Fruit fly (Drosophila melanogaster) whole organism, embryonic: ENCODE data around the gene RhoBTB.

Experiments
- Aef1 ChIP-seq: fragments of 200-800 bp; sonication (Bioruptor generic); IDR thresholded peaks from 3 replicates; pipeline ENCODE4 v1.3.6; 2022; ENCODE audit warnings: missing biosample characterization, missing genetic modification characterization
- B-H1 ChIP-seq: fragments of 200-800 bp; sonication (Bioruptor generic); IDR thresholded peaks from 3 replicates; pipeline ENCODE4 v1.3.6; 2022; ENCODE audit warnings: missing biosample characterization, missing genetic modification characterization
- Bgb ChIP-seq: fragments of 200-800 bp; sonication (Bioruptor generic); IDR thresholded peaks from 2 replicates; pipeline ENCODE4 v1.3.6; 2022; ENCODE audit warnings: missing biosample characterization, missing genetic modification characterization; ENCODE audit not compliant: partially characterized antibody
- CG10274 ChIP-seq: fragments of 200-800 bp; sonication (Bioruptor generic); optimal IDR thresholded peaks from 3 replicates; lab custom pipeline; 2017; ENCODE audit warnings: missing biosample characterization, mild to moderate bottlenecking, missing genetic modification characterization
- CG11247 ChIP-seq: fragments of 200-800 bp; sonication (Bioruptor generic); IDR thresholded peaks from 2 replicates; pipeline ENCODE4 v1.3.6; 2022; ENCODE audit warnings: missing biosample characterization, missing genetic modification characterization
- CG12071 ChIP-seq: fragments of 200-800 bp; sonication (Bioruptor generic); optimal IDR thresholded peaks from 3 replicates; lab custom pipeline; 2018; ENCODE audit warnings: missing biosample characterization, mild to moderate bottlenecking, missing genetic modification characterization
- CG12219 ChIP-seq: fragments of 200-800 bp; sonication (Bioruptor generic); optimal IDR thresholded peaks from 3 replicates; lab custom pipeline; 2018; ENCODE audit warnings: missing biosample characterization, mild to moderate bottlenecking, missing genetic modification characterization
- CG12769 ChIP-seq: fragments of 200-800 bp; sonication (Bioruptor generic); optimal IDR thresholded peaks from 2 replicates; lab custom pipeline; 2019; ENCODE audit warnings: missing biosample characterization, mild to moderate bottlenecking, missing genetic modification characterization, moderate library complexity
- CG13123 ChIP-seq: fragments of 200-800 bp; sonication (Bioruptor generic); optimal IDR thresholded peaks from 2 replicates; lab custom pipeline; 2016; ENCODE audit warnings: missing biosample characterization, missing genetic modification characterization
- CG13287 ChIP-seq: fragments of 200-800 bp; sonication (Bioruptor generic); IDR thresholded peaks from 2 replicates; pipeline ENCODE4 v1.3.6; 2022; ENCODE audit warnings: missing biosample characterization, missing genetic modification characterization; ENCODE audit not compliant: partially characterized antibody
- CG1529 ChIP-seq: fragments of 200-800 bp; sonication (Bioruptor generic); optimal IDR thresholded peaks from 3 replicates; lab custom pipeline; 2018; ENCODE audit warnings: missing biosample characterization, missing genetic modification characterization
- CG1832 ChIP-seq: fragments of 200-800 bp; sonication (Bioruptor generic); optimal IDR thresholded peaks from 2 replicates; lab custom pipeline; 2017; ENCODE audit warnings: missing biosample characterization, mild to moderate bottlenecking, missing genetic modification characterization, inconsistent platforms
- CG34224 ChIP-seq: fragments of 200-800 bp; sonication (Bioruptor generic); IDR thresholded peaks from 3 replicates; pipeline ENCODE4 v1.3.6; 2022; ENCODE audit warnings: missing biosample characterization, missing genetic modification characterization; ENCODE audit not compliant: partially characterized antibody
- CG34376 ChIP-seq: fragments of 200-800 bp; sonication (Bioruptor generic); optimal IDR thresholded peaks from 2 replicates; lab custom pipeline; 2018; ENCODE audit warnings: missing biosample characterization, mild to moderate bottlenecking, missing genetic modification characterization
- CG34422 ChIP-seq: fragments of 200-800 bp; sonication (Bioruptor generic); IDR thresholded peaks from 3 replicates; pipeline ENCODE4 v1.3.6; 2022; ENCODE audit warnings: missing biosample characterization, missing genetic modification characterization
- CG3726 ChIP-seq: fragments of 200-800 bp; sonication (Bioruptor generic); IDR thresholded peaks from 3 replicates; pipeline ENCODE4, ENCODE4 v1.3.6; 2022; ENCODE audit warnings: missing biosample characterization, missing genetic modification characterization
- CG5953 ChIP-seq: fragments of 200-800 bp; sonication (Bioruptor generic); IDR thresholded peaks from 2 replicates; pipeline ENCODE4 v1.3.6; 2022; ENCODE audit warnings: missing biosample characterization, missing genetic modification characterization
- CG7963 ChIP-seq: fragments of 200-800 bp; sonication (Bioruptor generic); IDR thresholded peaks from 3 replicates; pipeline ENCODE4 v1.3.6; 2022; ENCODE audit warnings: missing biosample characterization, missing genetic modification characterization; ENCODE audit not compliant: partially characterized antibody
- CG8290 ChIP-seq, 3 experiments: fragments of 200-800 bp; sonication (Bioruptor generic); optimal IDR thresholded peaks; 2 replicates each; lab custom pipeline; 2016 to 2019; ENCODE audit warnings: missing biosample characterization in 3 of 3, missing genetic modification characterization in 3 of 3, mild to moderate bottlenecking in 2 of 3, moderate library complexity in 1 of 3
- CG8478 ChIP-seq: fragments of >200 bp; optimal IDR thresholded peaks from 2 replicates; lab custom pipeline; 2018
- CG8924 ChIP-seq: fragments of 200-800 bp; optimal IDR thresholded peaks from 3 replicates; lab custom pipeline; 2019; ENCODE audit warnings: missing biosample characterization, mild to moderate bottlenecking, missing genetic modification characterization, moderate library complexity
- CTCF ChIP-seq: fragments of 200-800 bp; sonication (Bioruptor generic); optimal IDR thresholded peaks from 2 replicates; lab custom pipeline; 2017; ENCODE audit warnings: missing biosample characterization, mild to moderate bottlenecking, missing genetic modification characterization, moderate library complexity
- Fer3 ChIP-seq: fragments of 200-800 bp; sonication (Bioruptor generic); optimal IDR thresholded peaks from 2 replicates; lab custom pipeline; 2018; ENCODE audit warnings: missing biosample characterization, mild to moderate bottlenecking, missing genetic modification characterization, moderate library complexity
- GATAe ChIP-seq: fragments of 200-800 bp; sonication (Bioruptor generic); conservative IDR thresholded peaks from 2 replicates; pipeline ENCODE4 v1.3.6; 2022; ENCODE audit warnings: missing biosample characterization, missing genetic modification characterization
- Hsf ChIP-seq: fragments of 200-800 bp; sonication (Bioruptor generic); optimal IDR thresholded peaks from 3 replicates; lab custom pipeline; 2016; ENCODE audit warnings: missing biosample characterization, missing genetic modification characterization
- MTF-1 ChIP-seq: fragments of 200-800 bp; sonication (Bioruptor generic); optimal IDR thresholded peaks from 2 replicates; lab custom pipeline; 2018; ENCODE audit warnings: missing biosample characterization, mild to moderate bottlenecking, missing genetic modification characterization, borderline replicate concordance
- Med ChIP-seq: fragments of 200-800 bp; sonication (Bioruptor generic); peaks from one replicate; lab custom pipeline; 2016; ENCODE audit warnings: missing biosample characterization, missing genetic modification characterization, mild to moderate bottlenecking, inconsistent platforms, moderate library complexity
- YL-1 ChIP-seq: fragments of 200-800 bp; sonication (Bioruptor generic); optimal IDR thresholded peaks from 3 replicates; lab custom pipeline; 2017; ENCODE audit warnings: missing biosample characterization, mild to moderate bottlenecking, missing genetic modification characterization
- amos ChIP-seq: fragments of 200-800 bp; sonication (Bioruptor generic); IDR thresholded peaks from 2 replicates; pipeline ENCODE4 v1.3.6; 2022; ENCODE audit warnings: missing biosample characterization, missing genetic modification characterization; ENCODE audit not compliant: partially characterized antibody
- chinmo ChIP-seq: fragments of 200-800 bp; sonication (Bioruptor generic); IDR thresholded peaks from 4 replicates; pipeline ENCODE4 v1.3.6; 2022; ENCODE audit warnings: missing biosample characterization, missing genetic modification characterization; ENCODE audit not compliant: partially characterized antibody
- ci ChIP-seq: fragments of 200-800 bp; sonication (Bioruptor generic); IDR thresholded peaks from 3 replicates; pipeline ENCODE4 v1.3.6; 2022; ENCODE audit warnings: missing biosample characterization, missing genetic modification characterization
- crc ChIP-seq: fragments of 200-800 bp; sonication (Bioruptor generic); optimal IDR thresholded peaks from 2 replicates; lab custom pipeline; 2016; ENCODE audit warnings: missing biosample characterization, missing genetic modification characterization
- cwo ChIP-seq: fragments of 200-800 bp; sonication (Bioruptor generic); optimal IDR thresholded peaks from 3 replicates; lab custom pipeline; 2017; ENCODE audit warnings: missing biosample characterization, missing genetic modification characterization, mild to moderate bottlenecking, moderate library complexity, missing genetic modification reagents
- dm ChIP-seq: fragments of 200-800 bp; sonication (Bioruptor generic); optimal IDR thresholded peaks from 3 replicates; lab custom pipeline; 2016; ENCODE audit warnings: missing biosample characterization, missing genetic modification characterization
- dmrt11E ChIP-seq: fragments of 200-800 bp; sonication (Bioruptor generic); optimal IDR thresholded peaks from 3 replicates; lab custom pipeline; 2018; ENCODE audit warnings: missing biosample characterization, mild to moderate bottlenecking, missing genetic modification characterization, moderate library complexity
- ewg ChIP-seq: fragments of 200-800 bp; sonication (Bioruptor generic); optimal IDR thresholded peaks from 3 replicates; lab custom pipeline; 2017; ENCODE audit warnings: mild to moderate bottlenecking, missing biosample characterization, missing genetic modification reagents, missing genetic modification characterization
- fd64A ChIP-seq: fragments of 200-800 bp; sonication (Bioruptor generic); optimal IDR thresholded peaks from 3 replicates; lab custom pipeline; 2018; ENCODE audit warnings: missing biosample characterization, mild to moderate bottlenecking, missing genetic modification characterization
- ind ChIP-seq: fragments of 200-800 bp; sonication (Bioruptor generic); optimal IDR thresholded peaks from 3 replicates; lab custom pipeline; 2016; ENCODE audit warnings: missing biosample characterization, missing genetic modification characterization
- lilli ChIP-seq: fragments of 200-800 bp; sonication (Bioruptor generic); optimal IDR thresholded peaks from 3 replicates; lab custom pipeline; 2016; ENCODE audit warnings: missing biosample characterization, missing genetic modification characterization
- mirr ChIP-seq: fragments of 200-800 bp; sonication (Bioruptor generic); optimal IDR thresholded peaks from 3 replicates; lab custom pipeline; 2018; ENCODE audit warnings: missing biosample characterization, mild to moderate bottlenecking, missing genetic modification characterization
- nom ChIP-seq: fragments of 200-800 bp; sonication (Bioruptor generic); optimal IDR thresholded peaks from 2 replicates; lab custom pipeline; 2017; ENCODE audit warnings: missing biosample characterization, missing genetic modification characterization, mild to moderate bottlenecking, moderate library complexity, missing genetic modification reagents
- pnt ChIP-seq: fragments of 200-800 bp; sonication (Bioruptor generic); optimal IDR thresholded peaks from 3 replicates; lab custom pipeline; 2016; ENCODE audit warnings: missing biosample characterization, missing genetic modification characterization
- sens ChIP-seq: fragments of 200-800 bp; sonication (Bioruptor generic); peaks from one replicate; lab custom pipeline; 2016; ENCODE audit warnings: missing biosample characterization, missing genetic modification characterization
- seq ChIP-seq: fragments of 200-800 bp; sonication (Bioruptor generic); IDR thresholded peaks from 2 replicates; pipeline ENCODE4 v1.3.6; 2022; ENCODE audit warnings: missing biosample characterization, missing genetic modification characterization
- tgo ChIP-seq: fragments of 200-800 bp; sonication (Bioruptor generic); IDR thresholded peaks from 3 replicates; pipeline ENCODE4 v1.3.6; 2022; ENCODE audit warnings: missing biosample characterization, missing genetic modification characterization
- trh ChIP-seq: fragments of 200-800 bp; sonication (Bioruptor generic); optimal IDR thresholded peaks from 2 replicates; lab custom pipeline; 2016; ENCODE audit warnings: missing biosample characterization, missing genetic modification characterization
- twi ChIP-seq: fragments of 200-800 bp; optimal IDR thresholded peaks from 2 replicates; lab custom pipeline; 2019; ENCODE audit warnings: missing biosample characterization, mild to moderate bottlenecking, missing genetic modification characterization, moderate library complexity
- usp ChIP-seq: fragments of >200 bp; optimal IDR thresholded peaks from 2 replicates; lab custom pipeline; 2017; ENCODE audit warnings: missing biosample characterization, missing genetic modification characterization
- z ChIP-seq: fragments of 200-800 bp; sonication (Bioruptor generic); IDR thresholded peaks from 3 replicates; pipeline ENCODE4 v1.3.6; 2022; ENCODE audit warnings: missing biosample characterization, missing genetic modification characterization
- zfh2 ChIP-seq: fragments of 200-800 bp; sonication (Bioruptor generic); optimal IDR thresholded peaks from 2 replicates; lab custom pipeline; 2016; ENCODE audit warnings: missing biosample characterization, missing genetic modification characterization

Gene RhoBTB

DNA sequence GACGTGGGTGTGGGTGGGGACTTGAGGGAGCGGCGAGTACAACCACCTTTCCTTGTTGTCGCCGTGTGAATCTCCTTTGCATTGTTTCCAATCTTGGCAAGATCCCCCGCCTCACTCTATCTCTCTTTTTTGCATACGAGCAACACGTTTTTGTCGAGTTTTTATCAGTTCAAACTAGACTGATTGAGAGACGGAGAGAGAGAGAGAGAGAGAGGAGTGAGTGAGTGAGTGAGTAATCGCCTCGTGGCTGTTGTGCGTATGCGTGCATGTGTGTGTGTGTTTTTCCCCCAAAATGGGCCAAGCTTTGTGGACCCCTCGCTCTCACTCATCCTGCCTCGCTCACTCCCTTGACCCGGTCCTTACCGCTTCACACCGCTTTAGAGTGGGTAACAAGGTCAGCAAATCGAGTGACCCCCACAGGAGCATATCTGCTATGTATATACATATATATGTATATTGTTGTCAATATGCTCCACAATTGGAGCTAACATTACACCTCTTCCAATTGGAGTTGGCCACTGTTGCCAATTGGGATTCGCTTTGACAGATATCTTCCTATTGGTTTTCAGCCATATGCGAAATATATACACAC is 26.6 kb upstream of the RhoBTB start (continued):
- TF ChIP-seq chinmo (GFP tag; lab: Robert Waterston, UW) (peak; percentile 68; the same call in 1 of the 4 replicates), fd64A (no peak), pnt (GFP tag; lab: Kevin White, UChicago) (no peak), CG1529 (no peak), GATAe (GFP tag; lab: Robert Waterston, UW) (no peak), CG3726 (GFP tag; lab: Robert Waterston, UW) (no peak), CG13287 (peak; percentile 56), CG12071 (GFP tag; lab: Kevin White, UChicago) (no peak), CTCF (no peak), z (peak; percentile 93), CG12769 (tag; lab: Kevin White, UChicago) (no peak), CG1832 (GFP tag; lab: Kevin White, UChicago) (peak; percentile 65), trh (GFP tag; lab: Kevin White, UChicago) (no peak), Bgb (peak; percentile 23; the same call in 1 of the 2 replicates), Fer3 (no peak), mirr (GFP tag; lab: Kevin White, UChicago) (peak; percentile 16), CG11247 (no peak), B-H1 (GFP tag; lab: Robert Waterston, UW) (no peak), nom (GFP tag; lab: Kevin White, UChicago) (no peak), dmrt11E (tag; lab: Kevin White, UChicago) (no peak), amos (GFP tag; lab: Robert Waterston, UW) (peak; percentile 11; the same call in 1 of the 2 replicates), ewg (peak; percentile 51), CG5953 (GFP tag; lab: Robert Waterston, UW) (no peak), CG8478 (lab: Kevin White, UChicago) (peak; percentile 41), crc (no peak), CG34422 (GFP tag; lab: Robert Waterston, UW) (peak; percentile 26; the same call in 1 of the 3 replicates), dm (GFP tag; lab: Kevin White, UChicago) (peak; percentile 45), ci (GFP tag; lab: Robert Waterston, UW) (no peak), CG13123 (no peak), CG8290 (GFP tag; optimal IDR thresholded peaks at IDR 0.05; lab: Kevin White, UChicago) (no peak), CG8290 (tag; optimal IDR thresholded peaks at IDR 0.05; lab: Kevin White, UChicago) (no peak), MTF-1 (GFP tag; lab: Kevin White, UChicago) (no peak), ind (GFP tag; lab: Kevin White, UChicago) (no peak), Aef1 (GFP tag; lab: Robert Waterston, UW) (no peak), tgo (GFP tag; lab: Robert Waterston, UW) (no peak), CG12219 (GFP tag; lab: Kevin White, UChicago) (no peak), Hsf (GFP tag; lab: Kevin White, UChicago) (no peak), CG10274 (no peak), CG7963 (GFP tag; lab: Robert Waterston, UW) (peak; percentile 34; the same call in 1 of the 3 replicates), usp (GFP tag; lab: Kevin White, UChicago) (no peak), lilli (GFP tag; lab: Kevin White, UChicago) (no peak), Med (peak; percentile 59), CG34224 (peak; percentile 51; the same call in 1 of the 3 replicates), cwo (GFP tag; lab: Kevin White, UChicago) (peak; percentile 73), CG34376 (GFP tag; lab: Kevin White, UChicago) (peak; percentile 26), zfh2 (GFP tag; lab: Kevin White, UChicago) (no peak), twi (tag; lab: Kevin White, UChicago) (no peak), YL-1 (GFP tag; lab: Kevin White, UChicago) (peak; percentile 53), seq (GFP tag; lab: Robert Waterston, UW) (no peak; the same call in 1 of the 2 replicates), sens (GFP tag; lab: Kevin White, UChicago) (peak; percentile 56), CG8924 (tag; lab: Kevin White, UChicago) (no peak)
